Worm (Caenorhabditis elegans): ENCODE data around the gene ccm-2.

DNA sequence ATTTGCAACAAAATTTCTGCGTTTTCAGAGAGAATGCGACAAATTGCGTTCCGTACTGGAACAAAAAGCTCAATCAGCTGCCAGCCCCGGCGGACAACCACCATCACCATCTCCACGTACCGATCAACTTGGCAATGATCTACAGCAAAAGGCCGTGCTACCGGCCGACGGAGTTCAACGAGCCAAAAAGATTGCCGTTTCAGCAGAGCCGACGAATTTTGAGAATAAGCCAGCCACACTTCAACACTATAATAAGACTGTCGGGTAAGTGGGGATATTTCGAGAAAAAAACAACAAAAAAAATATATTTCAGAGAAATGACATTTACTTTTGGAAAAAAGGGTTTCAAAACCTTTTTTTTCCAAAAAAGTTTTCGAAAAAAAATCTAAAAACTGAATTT, 28.2 kb downstream of the ccm-2 start:
- TF ChIP-seq tra-4 (tag; optimal IDR thresholded peaks at IDR 0.05), result no peak
- TF ChIP-seq ama-1 (optimal IDR thresholded peaks at IDR 0.05), result no peak
- TF ChIP-seq pes-1 (GFP tag; IDR thresholded peaks at IDR 0.05), result no peak
- no peak for TF ChIP-seq tbx-37 (GFP tag; conservative IDR thresholded peaks at IDR 0.05)
- TF ChIP-seq aly-1 (tag; optimal IDR thresholded peaks at IDR 0.05), result no peak
